Fruit fly (Drosophila melanogaster) S2 (cell line): Measurements from ENCODE around the gene Hel25E.
A peak's percentile ranks its signal among the peaks of the same experiment; 100 is the strongest.

ENCODE experiments used
- CG8478 ChIP-seq: fragments of >200 bp; optimal IDR thresholded peaks from 2 replicates; lab custom pipeline; 2018
- CTCF ChIP-seq, 2 experiments: fragments of >200 bp; optimal IDR thresholded peaks; 2 replicates each; lab custom pipeline; 2018

- TF ChIP-seq CTCF (optimal IDR thresholded peaks at IDR 0.05; lab: Kevin White, UChicago) (peak in 1 of 2 experiments; percentile 11), CG8478 (lab: Kevin White, UChicago) (no peak)
Measured at dm6 chr2L:5527861-5528260, 14.3 kb downstream of the Hel25E start, which contains the start of gene CG31915.
